ENCODE assay signal across 2 fruit fly cellular contexts in the genomic region with DNA sequence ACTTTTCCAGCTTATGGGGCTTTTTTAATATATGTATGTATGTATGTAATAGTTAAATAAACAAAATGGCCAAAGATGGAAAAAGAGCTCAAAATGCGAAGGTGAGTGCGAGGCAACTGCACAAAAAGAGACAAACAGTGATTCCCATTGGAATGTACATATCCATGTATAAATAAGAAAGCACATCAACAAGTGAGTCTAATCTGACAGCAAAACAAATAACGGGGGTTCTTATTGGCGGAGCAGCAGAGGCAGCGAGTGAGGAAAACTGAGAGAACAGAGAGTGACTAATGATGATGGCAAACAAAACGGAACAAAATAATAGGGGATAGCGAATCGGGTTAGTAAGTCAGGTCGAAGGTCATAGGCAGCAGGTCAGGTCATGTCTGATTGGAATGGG.
TF ChIP-seq lines count a peak whose summit lies in the region.

No protein-coding gene starts in this region.

- TF ChIP-seq CTCF in whole organism, embryonic (GFP tag; optimal IDR thresholded peaks at IDR 0.05; lab: Kevin White, UChicago): no peak

TF ChIP-seq in whole organism, embryonic, 481 proteins besides CTCF, POLR2A, EP300 and RAD21 (continues in another document):
- no peak for TF ChIP-seq Bteb2 (GFP tag; optimal IDR thresholded peaks at IDR 0.05; lab: Kevin White, UChicago)
- TF ChIP-seq CG12104 (GFP tag; optimal IDR thresholded peaks at IDR 0.05; lab: Kevin White, UChicago): peak; percentile 19
- TF ChIP-seq CG12219 (GFP tag; optimal IDR thresholded peaks at IDR 0.05; lab: Kevin White, UChicago): peak; percentile 1
- peak; percentile 62 for TF ChIP-seq gcm (GFP tag; optimal IDR thresholded peaks at IDR 0.05; lab: Kevin White, UChicago)
- TF ChIP-seq CG17568 (GFP tag; optimal IDR thresholded peaks at IDR 0.05; lab: Kevin White, UChicago): peak; percentile 56
- TF ChIP-seq CG7987 (GFP tag; optimal IDR thresholded peaks at IDR 0.05; lab: Kevin White, UChicago): peak; percentile 50
- TF ChIP-seq hkb (optimal IDR thresholded peaks at IDR 0.05; lab: Kevin White, UChicago): no peak
- 0 out of 2 replicates have a peak, but pooled peaks have one; percentile 24 for TF ChIP-seq hkb (GFP tag; IDR thresholded peaks at IDR 0.05; lab: Robert Waterston, UW)
- TF ChIP-seq CG2199 (GFP tag; IDR thresholded peaks at IDR 0.05; lab: Robert Waterston, UW): no peak
- TF ChIP-seq CG1233 (GFP tag; optimal IDR thresholded peaks at IDR 0.05; lab: Kevin White, UChicago): peak; percentile 32
- TF ChIP-seq CG6813 (GFP tag; optimal IDR thresholded peaks at IDR 0.05; lab: Kevin White, UChicago): peak; percentile 47
- TF ChIP-seq CG9609 (GFP tag; optimal IDR thresholded peaks at IDR 0.05; lab: Kevin White, UChicago): peak; percentile 2
- peak; percentile 80 for TF ChIP-seq scrt (GFP tag; optimal IDR thresholded peaks at IDR 0.05; lab: Kevin White, UChicago)
- peak; percentile 4 for TF ChIP-seq CG13775 (GFP tag; optimal IDR thresholded peaks at IDR 0.05; lab: Kevin White, UChicago)
- TF ChIP-seq CG1792 (GFP tag; optimal IDR thresholded peaks at IDR 0.05; lab: Kevin White, UChicago): peak; percentile 42
- peak; percentile 48 for TF ChIP-seq gem (tag; optimal IDR thresholded peaks at IDR 0.05; lab: Kevin White, UChicago)
- TF ChIP-seq CG3407 (GFP tag; optimal IDR thresholded peaks at IDR 0.05; lab: Kevin White, UChicago): peak; percentile 56
- no peak for TF ChIP-seq Drgx (GFP tag; IDR thresholded peaks at IDR 0.05; lab: Robert Waterston, UW)
- TF ChIP-seq Pdp1 (GFP tag; optimal IDR thresholded peaks at IDR 0.05; lab: Kevin White, UChicago): peak in 1 of 2 experiments; percentile 32
- peak; percentile 15 for TF ChIP-seq CG8281 (tag; optimal IDR thresholded peaks at IDR 0.05; lab: Kevin White, UChicago)
- no peak for TF ChIP-seq CG17802 (tag; optimal IDR thresholded peaks at IDR 0.05; lab: Kevin White, UChicago)
- TF ChIP-seq sim (GFP tag; IDR thresholded peaks at IDR 0.05; lab: Robert Waterston, UW): peak; percentile 60; the same call in 1 of the 2 replicates
- peak; percentile 7 for TF ChIP-seq Atf3 (GFP tag; optimal IDR thresholded peaks at IDR 0.05; lab: Kevin White, UChicago)
- TF ChIP-seq CG10654 (GFP tag; optimal IDR thresholded peaks at IDR 0.05; lab: Kevin White, UChicago): no peak
- peak; percentile 24 for TF ChIP-seq Side (GFP tag; optimal IDR thresholded peaks at IDR 0.05; lab: Kevin White, UChicago)
- peak; percentile 39 for TF ChIP-seq CG1603 (tag; optimal IDR thresholded peaks at IDR 0.05; lab: Kevin White, UChicago)
- peak; percentile 61 for TF ChIP-seq ATbp (GFP tag; optimal IDR thresholded peaks at IDR 0.05; lab: Kevin White, UChicago)
- peak; percentile 38 for TF ChIP-seq CG13424 (tag; optimal IDR thresholded peaks at IDR 0.05; lab: Kevin White, UChicago)
- peak; percentile 54 for TF ChIP-seq CG33213 (GFP tag; optimal IDR thresholded peaks at IDR 0.05; lab: Kevin White, UChicago)
- peak; percentile 38 for TF ChIP-seq CG1529 (GFP tag; optimal IDR thresholded peaks at IDR 0.05; lab: Kevin White, UChicago)
- TF ChIP-seq CG2678 (tag; optimal IDR thresholded peaks at IDR 0.05; lab: Kevin White, UChicago): peak; percentile 41
- TF ChIP-seq insv (GFP tag; optimal IDR thresholded peaks at IDR 0.05; lab: Kevin White, UChicago): peak in 1 of 2 experiments; percentile 76
- no peak for TF ChIP-seq CG4328 (GFP tag; optimal IDR thresholded peaks at IDR 0.05; lab: Kevin White, UChicago)
- peak; percentile 33 for TF ChIP-seq HHEX (GFP tag; optimal IDR thresholded peaks at IDR 0.05; lab: Kevin White, UChicago)
- peak; percentile 62 for TF ChIP-seq nerfin-1 (tag; optimal IDR thresholded peaks at IDR 0.05; lab: Kevin White, UChicago)
- TF ChIP-seq CG12236 (GFP tag; optimal IDR thresholded peaks at IDR 0.05; lab: Kevin White, UChicago): peak; percentile 37
- peak; percentile 71 for TF ChIP-seq Xrp1 (GFP tag; IDR thresholded peaks at IDR 0.05; lab: Robert Waterston, UW)
- TF ChIP-seq pzg (GFP tag; optimal IDR thresholded peaks at IDR 0.05; lab: Kevin White, UChicago): no peak
- peak; percentile 36 for TF ChIP-seq org-1 (GFP tag; optimal IDR thresholded peaks at IDR 0.05; lab: Kevin White, UChicago)
- TF ChIP-seq Hr78 (GFP tag; optimal IDR thresholded peaks at IDR 0.05; lab: Kevin White, UChicago): peak in 1 of 2 experiments; percentile 76
- no peak for TF ChIP-seq Eip74EF (GFP tag; optimal IDR thresholded peaks at IDR 0.05; lab: Kevin White, UChicago)
- TF ChIP-seq crol (GFP tag; IDR thresholded peaks at IDR 0.05; lab: Robert Waterston, UW): no peak
- TF ChIP-seq Ets97D (GFP tag; optimal IDR thresholded peaks at IDR 0.05; lab: Kevin White, UChicago): peak; percentile 6

TF ChIP-seq in whole organism, prepupa, 60 proteins besides CTCF, POLR2A, EP300 and RAD21:
- peak; percentile 1 for TF ChIP-seq Eip78C (GFP tag; lab: Kevin White, UChicago)
- no peak for TF ChIP-seq ss (GFP tag; optimal IDR thresholded peaks at IDR 0.05; lab: Kevin White, UChicago)
- no peak for TF ChIP-seq CG16779 (tag; optimal IDR thresholded peaks at IDR 0.05; lab: Kevin White, UChicago)
- TF ChIP-seq fkh (GFP tag; optimal IDR thresholded peaks at IDR 0.05; lab: Kevin White, UChicago): peak; percentile 60
- TF ChIP-seq fd59A (GFP tag; optimal IDR thresholded peaks at IDR 0.05; lab: Kevin White, UChicago): no peak
- no peak for TF ChIP-seq Ets21C (GFP tag; optimal IDR thresholded peaks at IDR 0.05; lab: Kevin White, UChicago)
- no peak for TF ChIP-seq eg (GFP tag; IDR thresholded peaks at IDR 0.05; lab: Robert Waterston, UW)
